Worm (Caenorhabditis elegans) whole organism, late embryonic: ENCODE results near the gene ZC443.4.

Source experiments
- C08G9.2 ChIP-seq: sonication (generic microtip); optimal IDR thresholded peaks from 2 replicates; lab custom pipeline; 2016; ENCODE audit warnings: mild to moderate bottlenecking, missing genetic modification characterization, moderate library complexity, missing compliant biosample characterization
- C38D4.7 ChIP-seq: fragments of 200-800 bp; sonication (Bioruptor generic); optimal IDR thresholded peaks from 2 replicates; lab custom pipeline; 2018; ENCODE audit warnings: mild to moderate bottlenecking, missing genetic modification characterization, moderate library complexity, missing compliant biosample characterization
- F13H6.1 ChIP-seq: sonication (generic microtip); optimal IDR thresholded peaks from 2 replicates; lab custom pipeline; 2016; ENCODE audit warnings: missing genetic modification characterization, missing compliant biosample characterization
- K02D7.2 ChIP-seq: sonication (generic microtip); optimal IDR thresholded peaks from 2 replicates; lab custom pipeline; 2017; ENCODE audit warnings: mild to moderate bottlenecking, missing genetic modification characterization, missing compliant biosample characterization
- K09A11.1 ChIP-seq: sonication (generic microtip); optimal IDR thresholded peaks from 2 replicates; lab custom pipeline; 2017; ENCODE audit warnings: antibody characterized with exemption, mild to moderate bottlenecking, missing genetic modification characterization, missing compliant biosample characterization; ENCODE audit not compliant: insufficient read depth
- T23F11.4 ChIP-seq: fragments of 200-800 bp; sonication (Bioruptor generic); optimal IDR thresholded peaks from 2 replicates; lab custom pipeline; 2018; ENCODE audit warnings: mild to moderate bottlenecking, missing genetic modification characterization, missing compliant biosample characterization
- Y22D7AL.16 ChIP-seq: sonication (generic microtip); optimal IDR thresholded peaks from 2 replicates; lab custom pipeline; 2016; ENCODE audit warnings: missing genetic modification characterization, missing compliant biosample characterization
- ama-1 ChIP-seq: fragments of 150-350 bp; optimal IDR thresholded peaks from 2 replicates; lab custom pipeline; 2014
- ceh-14 ChIP-seq: sonication (generic microtip); optimal IDR thresholded peaks from 2 replicates; lab custom pipeline; 2016; ENCODE audit warnings: missing genotype, missing genetic modification characterization, missing compliant biosample characterization
- ceh-18 ChIP-seq: sonication (generic microtip); optimal IDR thresholded peaks from 2 replicates; lab custom pipeline; 2016; ENCODE audit warnings: missing genetic modification characterization, missing compliant biosample characterization
- ceh-19 ChIP-seq: fragments of 200-800 bp; sonication (Bioruptor generic); optimal IDR thresholded peaks from 2 replicates; lab custom pipeline; 2018; ENCODE audit warnings: mild to moderate bottlenecking, missing genetic modification characterization, missing compliant biosample characterization
- ceh-2 ChIP-seq: sonication (generic microtip); optimal IDR thresholded peaks from 2 replicates; lab custom pipeline; 2016; ENCODE audit warnings: missing genotype, missing genetic modification characterization, missing compliant biosample characterization
- ceh-22 ChIP-seq: sonication (generic microtip); optimal IDR thresholded peaks from 2 replicates; lab custom pipeline; 2017; ENCODE audit warnings: missing biosample characterization, missing genetic modification characterization
- ceh-24 ChIP-seq: sonication (generic microtip); optimal IDR thresholded peaks from 2 replicates; lab custom pipeline; 2016; ENCODE audit warnings: mild to moderate bottlenecking, missing genetic modification characterization, missing compliant biosample characterization
- ceh-30 ChIP-seq: fragments of 150-350 bp; optimal IDR thresholded peaks from 2 replicates; lab custom pipeline; 2014; ENCODE audit warnings: missing biosample characterization, missing genetic modification characterization
- ceh-31 ChIP-seq: sonication (generic microtip); optimal IDR thresholded peaks from 2 replicates; lab custom pipeline; 2016; ENCODE audit warnings: missing genetic modification characterization, missing compliant biosample characterization
- ceh-34 ChIP-seq: sonication (generic microtip); optimal IDR thresholded peaks from 2 replicates; lab custom pipeline; 2016; ENCODE audit warnings: mild to moderate bottlenecking, missing genetic modification characterization, missing compliant biosample characterization
- ceh-45 ChIP-seq: fragments of 200-800 bp; sonication (Bioruptor generic); IDR thresholded peaks from 2 replicates; pipeline ENCODE4 v1.3.6; 2022; ENCODE audit warnings: missing genetic modification reagents, missing genetic modification characterization, missing compliant biosample characterization
- ceh-9 ChIP-seq: sonication (generic microtip); optimal IDR thresholded peaks from 2 replicates; lab custom pipeline; 2016; ENCODE audit warnings: mild to moderate bottlenecking, missing genetic modification characterization, inconsistent platforms, missing compliant biosample characterization
- che-1 ChIP-seq: sonication (generic microtip); optimal IDR thresholded peaks from 2 replicates; lab custom pipeline; 2016; ENCODE audit warnings: mild to moderate bottlenecking, missing genetic modification characterization, missing compliant biosample characterization
- elt-4 ChIP-seq: sonication (generic microtip); optimal IDR thresholded peaks from 2 replicates; lab custom pipeline; 2016; ENCODE audit warnings: missing genetic modification characterization, missing compliant biosample characterization
- ets-4 ChIP-seq: sonication (generic microtip); optimal IDR thresholded peaks from 2 replicates; lab custom pipeline; 2016; ENCODE audit warnings: missing genetic modification characterization, missing compliant biosample characterization
- fkh-10 ChIP-seq: fragments of 150-350 bp; optimal IDR thresholded peaks from 2 replicates; lab custom pipeline; 2014; ENCODE audit warnings: missing biosample characterization, missing genetic modification reagents, missing genetic modification characterization
- hlh-15 ChIP-seq: sonication (generic microtip); optimal IDR thresholded peaks from 2 replicates; lab custom pipeline; 2016; ENCODE audit warnings: missing genetic modification characterization, missing compliant biosample characterization
- hlh-30 ChIP-seq: sonication (generic microtip); optimal IDR thresholded peaks from 2 replicates; lab custom pipeline; 2017; ENCODE audit warnings: antibody characterized with exemption, missing genetic modification characterization, missing compliant biosample characterization; ENCODE audit not compliant: insufficient read depth
- hlh-6 ChIP-seq: sonication (generic microtip); optimal IDR thresholded peaks from 2 replicates; lab custom pipeline; 2016; ENCODE audit warnings: missing genotype, missing genetic modification characterization, missing compliant biosample characterization
- mec-3 ChIP-seq: sonication (generic microtip); optimal IDR thresholded peaks from 2 replicates; lab custom pipeline; 2016; ENCODE audit warnings: borderline replicate concordance, missing genetic modification characterization, missing compliant biosample characterization
- nfya-1 ChIP-seq: sonication (generic microtip); optimal IDR thresholded peaks from 2 replicates; lab custom pipeline; 2017; ENCODE audit warnings: missing genetic modification characterization, mild to moderate bottlenecking, missing compliant biosample characterization, antibody characterized with exemption, moderate library complexity
- nhr-232 ChIP-seq: sonication (generic microtip); optimal IDR thresholded peaks from 2 replicates; lab custom pipeline; 2016; ENCODE audit warnings: missing genetic modification characterization, missing compliant biosample characterization
- odd-2 ChIP-seq: sonication (generic microtip); optimal IDR thresholded peaks from 2 replicates; lab custom pipeline; 2017; ENCODE audit warnings: antibody characterized with exemption, mild to moderate bottlenecking, missing genetic modification characterization, missing compliant biosample characterization
- pag-3 ChIP-seq: sonication (generic microtip); optimal IDR thresholded peaks from 2 replicates; lab custom pipeline; 2016; ENCODE audit warnings: missing compliant biosample characterization, missing genetic modification characterization, borderline replicate concordance
- pha-2 ChIP-seq: sonication (generic microtip); optimal IDR thresholded peaks from 2 replicates; lab custom pipeline; 2017; ENCODE audit warnings: mild to moderate bottlenecking, missing genetic modification characterization, missing compliant biosample characterization
- pha-4 ChIP-seq: fragments of 150-350 bp; optimal IDR thresholded peaks from 2 replicates; lab custom pipeline; 2018; ENCODE audit warnings: missing biosample characterization, missing genetic modification reagents, missing genetic modification characterization
- pqm-1 ChIP-seq: sonication (generic microtip); optimal IDR thresholded peaks from 2 replicates; lab custom pipeline; 2016; ENCODE audit warnings: missing genetic modification characterization, missing compliant biosample characterization
- pros-1 ChIP-seq: fragments of 150-350 bp; optimal IDR thresholded peaks from 2 replicates; lab custom pipeline; 2014; ENCODE audit warnings: missing biosample characterization, missing genetic modification reagents, missing genetic modification characterization
- ref-2 ChIP-seq: sonication (generic microtip); optimal IDR thresholded peaks from 2 replicates; lab custom pipeline; 2016; ENCODE audit warnings: missing genetic modification characterization, missing compliant biosample characterization
- rnt-1 ChIP-seq: sonication (generic microtip); optimal IDR thresholded peaks from 2 replicates; lab custom pipeline; 2016; ENCODE audit warnings: missing genetic modification characterization, missing compliant biosample characterization
- sdc-2 ChIP-seq: sonication (generic microtip); optimal IDR thresholded peaks from 2 replicates; lab custom pipeline; 2016; ENCODE audit warnings: missing genotype, missing genetic modification characterization, missing compliant biosample characterization
- sox-4 ChIP-seq: sonication (generic microtip); optimal IDR thresholded peaks from 2 replicates; lab custom pipeline; 2017; ENCODE audit warnings: mild to moderate bottlenecking, missing genetic modification characterization, inconsistent platforms, missing compliant biosample characterization
- syd-9 ChIP-seq: sonication (generic microtip); optimal IDR thresholded peaks from 2 replicates; lab custom pipeline; 2016; ENCODE audit warnings: mild to moderate bottlenecking, missing genetic modification characterization, moderate library complexity, missing compliant biosample characterization
- tbx-2 ChIP-seq: sonication (generic microtip); optimal IDR thresholded peaks from 2 replicates; lab custom pipeline; 2016; ENCODE audit warnings: missing genetic modification characterization, missing compliant biosample characterization
- tbx-7 ChIP-seq: sonication (generic microtip); optimal IDR thresholded peaks from 2 replicates; lab custom pipeline; 2016; ENCODE audit warnings: missing genotype, missing genetic modification characterization, missing compliant biosample characterization
- unc-42 ChIP-seq: sonication (generic microtip); optimal IDR thresholded peaks from 2 replicates; lab custom pipeline; 2016; ENCODE audit warnings: missing genotype, missing genetic modification characterization, missing compliant biosample characterization
- unc-55 ChIP-seq: sonication (generic microtip); optimal IDR thresholded peaks from 2 replicates; lab custom pipeline; 2017; ENCODE audit warnings: missing biosample characterization, missing genetic modification reagents, missing genetic modification characterization
- unc-86 ChIP-seq: sonication (generic microtip); optimal IDR thresholded peaks from 2 replicates; lab custom pipeline; 2016; ENCODE audit warnings: missing genetic modification characterization, missing compliant biosample characterization

ZC443.4 gene

DNA sequence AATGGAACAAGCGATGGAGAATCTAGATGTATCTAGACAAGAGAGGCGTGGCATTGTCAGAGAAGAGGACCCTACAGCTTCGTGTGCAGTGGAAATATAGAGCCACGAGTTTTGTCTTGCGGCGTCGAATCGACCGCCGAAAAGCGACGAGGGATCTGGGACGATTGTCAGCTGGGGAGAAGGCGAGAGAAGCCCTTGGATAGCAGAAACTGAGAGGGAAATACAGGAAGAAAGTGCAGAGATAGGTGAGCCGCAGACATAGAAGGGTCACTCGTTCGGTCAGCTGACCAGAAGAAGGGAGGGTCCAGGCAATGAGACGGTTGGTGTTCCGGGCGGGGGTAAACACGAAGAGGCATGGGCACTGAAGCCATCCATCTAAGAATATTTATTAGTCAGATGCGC is 5.2 kb downstream of the ZC443.4 start:
- no peak for TF ChIP-seq ama-1 (lab: Kevin White, UChicago)
- TF ChIP-seq K02D7.2 = no peak
- no peak for TF ChIP-seq pag-3 (tag; lab: Kevin White, UChicago)
- TF ChIP-seq ceh-2 (tag; lab: Kevin White, UChicago) = peak; percentile 30
- no peak for TF ChIP-seq pha-2 (tag; lab: Kevin White, UChicago)
- TF ChIP-seq C08G9.2 = peak; percentile 53
- peak; percentile 69 for TF ChIP-seq ceh-18
- TF ChIP-seq pqm-1 (tag; lab: Kevin White, UChicago) = no peak
- TF ChIP-seq rnt-1 (tag; lab: Kevin White, UChicago) = peak; percentile 57
- peak; percentile 8 for TF ChIP-seq sox-4 (tag; lab: Kevin White, UChicago)
- peak; percentile 40 for TF ChIP-seq ref-2
- TF ChIP-seq ceh-34 (tag; lab: Kevin White, UChicago) = peak; percentile 84
- TF ChIP-seq unc-55 (GFP tag; lab: Kevin White, UChicago) = peak; percentile 70
- no peak for TF ChIP-seq pros-1
- TF ChIP-seq ceh-19 (GFP tag; lab: Kevin White, UChicago) = peak; percentile 29
- no peak for TF ChIP-seq ceh-30
- no peak for TF ChIP-seq ceh-24 (tag; lab: Kevin White, UChicago)
- TF ChIP-seq tbx-7 (tag; lab: Kevin White, UChicago) = no peak
- TF ChIP-seq nfya-1 (tag; lab: Kevin White, UChicago) = peak; percentile 49
- TF ChIP-seq hlh-15 (tag; lab: Kevin White, UChicago) = no peak
- TF ChIP-seq ceh-9 (tag; lab: Kevin White, UChicago) = no peak
- peak; percentile 62 for TF ChIP-seq tbx-2
- TF ChIP-seq nhr-232 (tag; lab: Kevin White, UChicago) = no peak
- peak; percentile 63 for TF ChIP-seq F13H6.1 (tag; lab: Kevin White, UChicago)
- peak; percentile 52 for TF ChIP-seq unc-42 (tag; lab: Kevin White, UChicago)
- no peak for TF ChIP-seq pha-4 (tag; lab: Kevin White, UChicago)
- TF ChIP-seq C38D4.7 (GFP tag; lab: Kevin White, UChicago) = no peak
- TF ChIP-seq mec-3 (tag; lab: Kevin White, UChicago) = no peak
- TF ChIP-seq hlh-30 (tag; lab: Kevin White, UChicago) = peak; percentile 96
- TF ChIP-seq ceh-31 (tag; lab: Kevin White, UChicago) = peak; percentile 76
- TF ChIP-seq fkh-10 = no peak
- TF ChIP-seq sdc-2 (tag; lab: Kevin White, UChicago) = peak; percentile 28
- TF ChIP-seq ceh-22 = no peak
- no peak for TF ChIP-seq K09A11.1 (tag; lab: Kevin White, UChicago)
- TF ChIP-seq T23F11.4 = no peak
- TF ChIP-seq elt-4 (tag; lab: Kevin White, UChicago) = no peak
- TF ChIP-seq hlh-6 = peak; percentile 58
- TF ChIP-seq ceh-14 (tag; lab: Kevin White, UChicago) = peak; percentile 42
- no peak for TF ChIP-seq ceh-45 (GFP tag; lab: Robert Waterston, UW)
- TF ChIP-seq ets-4 (tag; lab: Kevin White, UChicago) = peak; percentile 23
- no peak for TF ChIP-seq unc-86 (tag; lab: Kevin White, UChicago)
- peak; percentile 27 for TF ChIP-seq syd-9
- TF ChIP-seq che-1 = no peak
- no peak for TF ChIP-seq odd-2
- no peak for TF ChIP-seq Y22D7AL.16 (tag; lab: Kevin White, UChicago)
